Comparison of ENCODE assay signal across 6 fruit fly cellular contexts in the genomic region with DNA sequence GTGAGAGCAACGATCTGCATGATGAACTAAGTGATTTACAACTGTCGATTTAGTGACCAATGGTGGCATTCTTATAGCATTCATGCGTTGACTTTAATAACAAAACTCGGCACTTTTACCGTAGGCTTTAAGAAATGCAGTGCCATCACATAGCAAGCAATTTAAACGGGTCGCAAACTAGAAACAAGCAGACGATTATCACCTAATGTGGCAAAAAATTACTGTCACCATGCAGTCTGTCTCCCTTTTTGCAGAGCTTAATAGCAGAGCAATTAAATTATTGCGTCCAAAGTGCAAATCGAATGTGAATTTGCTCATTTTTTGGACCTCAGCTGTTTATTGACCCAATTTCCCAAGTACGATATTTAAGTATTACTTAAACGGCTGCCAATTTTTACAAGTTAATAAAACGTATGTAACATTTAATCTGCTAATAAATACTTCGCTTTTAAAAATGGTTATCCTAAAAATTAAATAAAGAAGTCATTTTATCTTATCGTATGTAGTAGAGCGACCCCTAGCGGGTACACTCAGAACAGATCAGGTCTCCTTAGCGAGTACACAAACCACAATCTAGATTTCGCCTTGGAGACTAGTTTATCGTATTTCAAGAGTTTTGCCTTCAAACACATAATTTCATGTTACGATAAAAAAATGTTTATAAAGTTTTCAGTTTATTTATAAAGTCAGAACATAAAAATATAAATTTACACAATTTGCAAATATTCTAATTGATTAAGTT.
TF ChIP-seq lines count a peak whose summit lies in the region.

A gene (minus strand): TSS at position 51 of the 742 bp plus-strand sequence.

- TF ChIP-seq CTCF in S2 (optimal IDR thresholded peaks at IDR 0.05; lab: Kevin White, UChicago): peak; percentile 79 to 92
- peak; percentile 95 for TF ChIP-seq CTCF in whole organism, embryonic (GFP tag; optimal IDR thresholded peaks at IDR 0.05; lab: Kevin White, UChicago)

TF ChIP-seq in whole organism, adult, 20 proteins besides CTCF, POLR2A, EP300 and RAD21:
- TF ChIP-seq kay (GFP tag; lab: Kevin White, UChicago; ENCODE audit: borderline replicate concordance): peak; percentile 50
- TF ChIP-seq CG33017 (tag; optimal IDR thresholded peaks at IDR 0.05; lab: Kevin White, UChicago): no peak
- TF ChIP-seq tj (GFP tag; optimal IDR thresholded peaks at IDR 0.05; lab: Kevin White, UChicago): peak; percentile 89

TF ChIP-seq in whole organism, embryonic, 481 proteins besides CTCF, POLR2A, EP300 and RAD21 (continues in another document):
- TF ChIP-seq HLH4C (GFP tag; IDR thresholded peaks at IDR 0.05; lab: Robert Waterston, UW; ENCODE audit: partially characterized antibody) (no peak), fd102C (GFP tag; optimal IDR thresholded peaks at IDR 0.05; lab: Kevin White, UChicago) (no peak), TFAM (GFP tag; optimal IDR thresholded peaks at IDR 0.05; lab: Kevin White, UChicago) (no peak), sr (GFP tag; IDR thresholded peaks at IDR 0.05; lab: Robert Waterston, UW) (no peak), mirr (GFP tag; optimal IDR thresholded peaks at IDR 0.05; lab: Kevin White, UChicago) (no peak), CG1603 (tag; optimal IDR thresholded peaks at IDR 0.05; lab: Kevin White, UChicago) (peak; percentile 38), aop (GFP tag; IDR thresholded peaks at IDR 0.05; lab: Robert Waterston, UW) (no peak), Max (GFP tag; optimal IDR thresholded peaks at IDR 0.05; lab: Kevin White, UChicago) (no peak), nmo (GFP tag; optimal IDR thresholded peaks at IDR 0.05; lab: Kevin White, UChicago) (no peak), YL-1 (GFP tag; optimal IDR thresholded peaks at IDR 0.05; lab: Kevin White, UChicago) (no peak), gcm2 (GFP tag; optimal IDR thresholded peaks at IDR 0.05; lab: Kevin White, UChicago) (no peak), CG15601 (tag; optimal IDR thresholded peaks at IDR 0.05; lab: Kevin White, UChicago) (peak; percentile 13), Blimp-1 (GFP tag; optimal IDR thresholded peaks at IDR 0.05; lab: Kevin White, UChicago) (no peak), dmrt99B (tag; optimal IDR thresholded peaks at IDR 0.05; lab: Kevin White, UChicago) (no peak), Usf (GFP tag; optimal IDR thresholded peaks at IDR 0.05; lab: Kevin White, UChicago) (no peak), CG9437 (GFP tag; optimal IDR thresholded peaks at IDR 0.05; lab: Kevin White, UChicago) (no peak), sug (tag; optimal IDR thresholded peaks at IDR 0.05; lab: Kevin White, UChicago) (no peak), CG4820 (GFP tag; optimal IDR thresholded peaks at IDR 0.05; lab: Kevin White, UChicago) (no peak), hb (GFP tag; IDR thresholded peaks at IDR 0.05; lab: Robert Waterston, UW; ENCODE audit: partially characterized antibody) (no peak), CG2889 (GFP tag; IDR thresholded peaks at IDR 0.05; lab: Robert Waterston, UW) (no peak)

TF ChIP-seq in whole organism, prepupa, 60 proteins besides CTCF, POLR2A, EP300 and RAD21:
- no peak for TF ChIP-seq CG31627 (GFP tag; optimal IDR thresholded peaks at IDR 0.05; lab: Kevin White, UChicago)
- peak; percentile 34 for TF ChIP-seq Eip78C (GFP tag; lab: Kevin White, UChicago)
- peak; percentile 7 for TF ChIP-seq CG6276 (GFP tag; optimal IDR thresholded peaks at IDR 0.05; lab: Kevin White, UChicago)
- TF ChIP-seq CG11902 (GFP tag; optimal IDR thresholded peaks at IDR 0.05; lab: Kevin White, UChicago): no peak

TF ChIP-seq in whole organism, pupa, 21 proteins besides CTCF, POLR2A, EP300 and RAD21:
- TF ChIP-seq D1 (tag; optimal IDR thresholded peaks at IDR 0.05; lab: Kevin White, UChicago): peak; percentile 78
- no peak for TF ChIP-seq fd96Ca (GFP tag; IDR thresholded peaks at IDR 0.05; lab: Robert Waterston, UW)
- TF ChIP-seq rn (GFP tag; IDR thresholded peaks at IDR 0.05; lab: Robert Waterston, UW): no peak

TF ChIP-seq in whole organism, wandering third instar larva, 38 proteins besides CTCF, POLR2A, EP300 and RAD21:
- no peak for TF ChIP-seq CG9705 (GFP tag; optimal IDR thresholded peaks at IDR 0.05; lab: Kevin White, UChicago)
- peak; percentile 65 for TF ChIP-seq Myc (optimal IDR thresholded peaks at IDR 0.05; lab: Kevin White, UChicago)
